Fruit fly (Drosophila melanogaster) whole organism, embryonic: ENCODE data around the gene Cralbp.

Source experiments
- Antp ChIP-seq: fragments of 200-800 bp; sonication (Bioruptor generic); optimal IDR thresholded peaks from 3 replicates; lab custom pipeline; 2016; ENCODE audit warnings: missing biosample characterization, missing genetic modification characterization
- Asciz ChIP-seq: fragments of 200-800 bp; sonication (Bioruptor generic); optimal IDR thresholded peaks from 2 replicates; lab custom pipeline; 2017; ENCODE audit warnings: missing biosample characterization, mild to moderate bottlenecking, missing genetic modification characterization, missing genetic modification reagents
- Atf-2 ChIP-seq: fragments of 200-800 bp; sonication (Bioruptor generic); optimal IDR thresholded peaks from 2 replicates; lab custom pipeline; 2016; ENCODE audit warnings: missing biosample characterization, missing genetic modification characterization
- Atf6 ChIP-seq: fragments of 200-800 bp; sonication (Bioruptor generic); IDR thresholded peaks from 2 replicates; pipeline ENCODE4 v1.3.6; 2022; ENCODE audit warnings: missing biosample characterization, missing genetic modification characterization
- BtbVII ChIP-seq: fragments of 200-800 bp; sonication (Bioruptor generic); optimal IDR thresholded peaks from 3 replicates; lab custom pipeline; 2017; ENCODE audit warnings: missing biosample characterization, mild to moderate bottlenecking, missing genetic modification characterization
- CG10366 ChIP-seq: fragments of 200-800 bp; sonication (Bioruptor generic); IDR thresholded peaks from 2 replicates; pipeline ENCODE4 v1.3.6; 2022; ENCODE audit warnings: missing biosample characterization, missing genetic modification characterization
- CG10565 ChIP-seq: fragments of 200-800 bp; sonication (Bioruptor generic); optimal IDR thresholded peaks from 3 replicates; lab custom pipeline; 2016; ENCODE audit warnings: missing biosample characterization, mild to moderate bottlenecking, missing genetic modification characterization
- CG11504 ChIP-seq: fragments of 200-800 bp; sonication (Bioruptor generic); optimal IDR thresholded peaks from 3 replicates; lab custom pipeline; 2019; ENCODE audit warnings: missing biosample characterization, mild to moderate bottlenecking, missing genetic modification characterization, moderate library complexity
- CG12071 ChIP-seq: fragments of 200-800 bp; sonication (Bioruptor generic); optimal IDR thresholded peaks from 3 replicates; lab custom pipeline; 2018; ENCODE audit warnings: missing biosample characterization, mild to moderate bottlenecking, missing genetic modification characterization
- CG12155 ChIP-seq: fragments of 200-800 bp; sonication (Bioruptor generic); optimal IDR thresholded peaks from 3 replicates; lab custom pipeline; 2016; ENCODE audit warnings: missing biosample characterization, missing genetic modification characterization
- CG12236 ChIP-seq: fragments of 200-800 bp; sonication (Bioruptor generic); optimal IDR thresholded peaks from 2 replicates; lab custom pipeline; 2016; ENCODE audit warnings: missing biosample characterization, missing genetic modification characterization
- CG13624 ChIP-seq: fragments of 200-800 bp; sonication (Bioruptor generic); optimal IDR thresholded peaks from 2 replicates; lab custom pipeline; 2016; ENCODE audit warnings: missing biosample characterization, missing genetic modification characterization
- CG14667 ChIP-seq: fragments of 200-800 bp; sonication (Bioruptor generic); IDR thresholded peaks from 2 replicates; pipeline ENCODE4 v1.3.6; 2022; ENCODE audit warnings: missing biosample characterization, missing genetic modification characterization
- CG14860 ChIP-seq: fragments of 200-800 bp; sonication (Bioruptor generic); IDR thresholded peaks from 3 replicates; pipeline ENCODE4 v1.3.6; 2022; ENCODE audit warnings: missing biosample characterization, missing genetic modification characterization; ENCODE audit not compliant: partially characterized antibody
- CG16779 ChIP-seq: fragments of 200-800 bp; sonication (Bioruptor generic); IDR thresholded peaks from 2 replicates; pipeline ENCODE4 v1.3.6; 2022; ENCODE audit warnings: missing biosample characterization, missing genetic modification characterization
- CG16863 ChIP-seq: fragments of 200-800 bp; sonication (Bioruptor generic); optimal IDR thresholded peaks from 3 replicates; lab custom pipeline; 2016; ENCODE audit warnings: missing biosample characterization, missing genetic modification characterization
- CG17802 ChIP-seq: fragments of 200-800 bp; sonication (Bioruptor generic); optimal IDR thresholded peaks from 2 replicates; lab custom pipeline; 2018; ENCODE audit warnings: missing biosample characterization, mild to moderate bottlenecking, missing genetic modification characterization, moderate library complexity
- CG18764 ChIP-seq: fragments of 200-800 bp; sonication (Bioruptor generic); optimal IDR thresholded peaks from 3 replicates; lab custom pipeline; 2016; ENCODE audit warnings: missing biosample characterization, missing genetic modification characterization
- CG2875 ChIP-seq: fragments of 200-800 bp; sonication (Bioruptor generic); optimal IDR thresholded peaks from 2 replicates; lab custom pipeline; 2017; ENCODE audit warnings: missing biosample characterization, mild to moderate bottlenecking, missing genetic modification characterization, missing genetic modification reagents
- CG4730 ChIP-seq: fragments of 200-800 bp; sonication (Bioruptor generic); IDR thresholded peaks from 2 replicates; pipeline ENCODE4 v1.3.6; 2022; ENCODE audit warnings: missing biosample characterization, missing genetic modification characterization
- CG7786 ChIP-seq: fragments of 200-800 bp; sonication (Bioruptor generic); optimal IDR thresholded peaks from 2 replicates; lab custom pipeline; 2016; ENCODE audit warnings: missing biosample characterization, missing genetic modification characterization
- CG9437 ChIP-seq: fragments of 200-800 bp; sonication (Bioruptor generic); optimal IDR thresholded peaks from 2 replicates; lab custom pipeline; 2018; ENCODE audit warnings: missing biosample characterization, mild to moderate bottlenecking, missing genetic modification characterization
- Camta ChIP-seq: fragments of 200-800 bp; sonication (Bioruptor generic); optimal IDR thresholded peaks from 2 replicates; lab custom pipeline; 2016; ENCODE audit warnings: missing biosample characterization, missing genetic modification characterization
- Dip3 ChIP-seq: fragments of 200-800 bp; sonication (Bioruptor generic); optimal IDR thresholded peaks from 3 replicates; lab custom pipeline; 2016; ENCODE audit warnings: missing biosample characterization, missing genetic modification characterization
- HmgD ChIP-seq: fragments of 200-800 bp; sonication (Bioruptor generic); optimal IDR thresholded peaks from 3 replicates; lab custom pipeline; 2016; ENCODE audit warnings: missing biosample characterization, missing genetic modification characterization
- Mrtf ChIP-seq: fragments of 200-800 bp; sonication (Bioruptor generic); IDR thresholded peaks from 3 replicates; pipeline ENCODE4 v1.3.6; 2022; ENCODE audit warnings: missing biosample characterization, missing genetic modification characterization
- Oli ChIP-seq: fragments of 200-800 bp; sonication (Bioruptor generic); optimal IDR thresholded peaks from 2 replicates; lab custom pipeline; 2018; ENCODE audit warnings: missing biosample characterization, mild to moderate bottlenecking, missing genetic modification characterization, moderate library complexity
- Sox100B ChIP-seq: fragments of 200-800 bp; sonication (Bioruptor generic); optimal IDR thresholded peaks from 3 replicates; lab custom pipeline; 2018; ENCODE audit warnings: missing biosample characterization, mild to moderate bottlenecking, missing genetic modification characterization
- Sry-δ ChIP-seq: fragments of 200-800 bp; sonication (Bioruptor generic); optimal IDR thresholded peaks from 2 replicates; lab custom pipeline; 2016; ENCODE audit warnings: missing biosample characterization, missing genetic modification characterization
- Ssrp ChIP-seq: fragments of 200-800 bp; sonication (Bioruptor generic); optimal IDR thresholded peaks from 2 replicates; lab custom pipeline; 2018; ENCODE audit warnings: missing biosample characterization, mild to moderate bottlenecking, missing genetic modification characterization, moderate library complexity
- btn ChIP-seq: fragments of 200-800 bp; sonication (Bioruptor generic); optimal IDR thresholded peaks from 2 replicates; lab custom pipeline; 2016; ENCODE audit warnings: missing biosample characterization, missing genetic modification characterization
- cwo ChIP-seq: fragments of 200-800 bp; sonication (Bioruptor generic); optimal IDR thresholded peaks from 3 replicates; lab custom pipeline; 2017; ENCODE audit warnings: missing biosample characterization, missing genetic modification characterization, mild to moderate bottlenecking, moderate library complexity, missing genetic modification reagents
- da ChIP-seq: fragments of 200-800 bp; sonication (Bioruptor generic); optimal IDR thresholded peaks from 2 replicates; lab custom pipeline; 2016; ENCODE audit warnings: missing biosample characterization, missing genetic modification characterization
- ewg ChIP-seq: fragments of 200-800 bp; sonication (Bioruptor generic); optimal IDR thresholded peaks from 3 replicates; lab custom pipeline; 2017; ENCODE audit warnings: mild to moderate bottlenecking, missing biosample characterization, missing genetic modification reagents, missing genetic modification characterization
- gcm ChIP-seq: fragments of 200-800 bp; sonication (Bioruptor generic); optimal IDR thresholded peaks from 2 replicates; lab custom pipeline; 2019; ENCODE audit warnings: missing biosample characterization, mild to moderate bottlenecking, missing genetic modification characterization, moderate library complexity
- gem ChIP-seq: fragments of 200-800 bp; sonication (Bioruptor generic); optimal IDR thresholded peaks from 2 replicates; lab custom pipeline; 2019; ENCODE audit warnings: missing biosample characterization, mild to moderate bottlenecking, missing genetic modification characterization, moderate library complexity
- ham ChIP-seq: fragments of 200-800 bp; sonication (Bioruptor generic); IDR thresholded peaks from 2 replicates; pipeline ENCODE4 v1.3.6; 2022; ENCODE audit warnings: missing biosample characterization, missing genetic modification characterization
- lilli ChIP-seq: fragments of 200-800 bp; sonication (Bioruptor generic); optimal IDR thresholded peaks from 3 replicates; lab custom pipeline; 2016; ENCODE audit warnings: missing biosample characterization, missing genetic modification characterization
- mam ChIP-seq: fragments of 200-800 bp; sonication (Bioruptor generic); optimal IDR thresholded peaks from 3 replicates; lab custom pipeline; 2016; ENCODE audit warnings: missing biosample characterization, missing genetic modification characterization
- nmo ChIP-seq: fragments of 200-800 bp; sonication (Bioruptor generic); optimal IDR thresholded peaks from 2 replicates; lab custom pipeline; 2018; ENCODE audit warnings: missing biosample characterization, mild to moderate bottlenecking, missing genetic modification characterization, moderate library complexity
- prd ChIP-seq, 3 experiments: fragments of >200 bp in 2 of 3; fragments of 200-800 bp in 1 of 3; sonication (Bioruptor generic) in 1 of 3; optimal IDR thresholded peaks in 2 of 3; IDR thresholded peaks in 1 of 3; 2 replicates in 2 of 3; 3 replicates in 1 of 3; pipeline versions ENCODE4 v1.3.6 to Lab custom; 2017 to 2022; ENCODE audit warnings: missing biosample characterization in 1 of 3, missing genetic modification characterization in 1 of 3
- psq ChIP-seq: fragments of 200-800 bp; sonication (Bioruptor generic); optimal IDR thresholded peaks from 2 replicates; lab custom pipeline; 2017; ENCODE audit warnings: missing biosample characterization, missing genetic modification characterization
- sd ChIP-seq: fragments of 200-800 bp; sonication (Bioruptor generic); optimal IDR thresholded peaks from 3 replicates; lab custom pipeline; 2018; ENCODE audit warnings: missing biosample characterization, mild to moderate bottlenecking, missing genetic modification characterization, moderate library complexity
- sima ChIP-seq: fragments of 200-800 bp; sonication (Bioruptor generic); optimal IDR thresholded peaks from 2 replicates; lab custom pipeline; 2016; ENCODE audit warnings: missing biosample characterization, missing genetic modification characterization
- sr ChIP-seq: fragments of 200-800 bp; sonication (Bioruptor generic); IDR thresholded peaks from 3 replicates; pipeline ENCODE4 v1.3.6; 2022; ENCODE audit warnings: missing biosample characterization, missing genetic modification characterization
- tna ChIP-seq: fragments of 200-800 bp; sonication (Bioruptor generic); IDR thresholded peaks from 2 replicates; pipeline ENCODE4 v1.3.6; 2022; ENCODE audit warnings: missing biosample characterization, missing genetic modification characterization; ENCODE audit not compliant: partially characterized antibody
- unc-4 ChIP-seq: fragments of 200-800 bp; sonication (Bioruptor generic); IDR thresholded peaks from 2 replicates; pipeline ENCODE4 v1.3.6; 2022; ENCODE audit warnings: missing biosample characterization, missing genetic modification characterization; ENCODE audit not compliant: partially characterized antibody
- vfl ChIP-seq: fragments of 200-800 bp; sonication (Bioruptor generic); optimal IDR thresholded peaks from 2 replicates; lab custom pipeline; 2016; ENCODE audit warnings: missing biosample characterization, missing genetic modification characterization
- wdn ChIP-seq: fragments of 200-800 bp; sonication (Bioruptor generic); IDR thresholded peaks from 2 replicates; pipeline ENCODE4 v1.3.6; 2022; ENCODE audit warnings: missing biosample characterization, missing genetic modification characterization

Gene Cralbp

DNA sequence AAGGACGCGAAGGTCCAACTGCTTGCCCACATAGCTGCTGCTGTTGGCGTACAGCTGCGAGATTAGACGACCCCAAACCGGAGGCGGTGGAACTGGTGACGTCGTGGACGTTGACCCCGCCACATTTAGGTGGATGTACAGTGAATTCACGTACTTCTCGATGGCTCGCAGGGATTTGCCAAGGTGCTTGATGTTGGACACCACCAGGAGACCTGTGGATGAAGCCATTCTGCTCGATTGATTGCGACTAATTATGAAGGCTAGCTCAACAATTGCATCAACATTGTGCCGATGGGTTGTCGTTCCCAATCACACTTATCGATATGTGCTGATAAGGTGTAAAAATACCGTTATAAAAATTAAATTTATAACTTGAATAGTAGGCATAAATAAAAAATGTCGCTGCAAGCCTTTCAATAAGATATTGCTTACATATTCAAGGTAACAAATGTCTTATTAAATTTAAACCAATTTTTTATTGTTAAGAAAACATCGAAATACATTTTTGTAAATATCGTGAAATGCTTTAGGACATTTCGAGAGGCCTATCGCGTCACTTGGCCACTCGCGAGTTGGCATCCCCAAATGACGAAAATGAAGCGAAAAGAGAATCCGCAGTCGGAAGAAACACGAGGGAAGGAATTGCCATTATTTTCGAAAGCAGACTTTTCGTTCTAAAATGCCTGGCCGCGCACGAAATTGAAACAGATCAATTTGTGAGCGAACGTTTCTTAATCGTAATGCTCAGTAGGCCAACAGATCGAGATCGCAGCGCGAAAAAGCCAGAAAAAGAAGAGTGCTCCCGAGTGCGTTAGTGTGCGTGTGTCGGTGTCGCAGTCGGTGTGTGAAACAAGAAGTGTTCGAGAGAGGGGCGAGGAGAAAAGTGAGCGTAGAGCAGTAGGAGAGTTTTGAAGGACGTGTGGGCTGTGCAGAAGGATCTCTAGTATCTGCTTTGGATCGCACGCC lies 17.7 kb downstream of the Cralbp start, which contains the start of the genes Ppat-Dpck and scny (continued):
- TF ChIP-seq Asciz (GFP tag; lab: Kevin White, UChicago) (no peak), CG2875 (GFP tag; lab: Kevin White, UChicago) (no peak), tna (GFP tag; lab: Robert Waterston, UW) (peak; percentile 60), sima (GFP tag; lab: Kevin White, UChicago) (no peak), Camta (GFP tag; lab: Kevin White, UChicago) (no peak), Mrtf (GFP tag; lab: Robert Waterston, UW) (no peak), CG16779 (GFP tag; lab: Robert Waterston, UW) (no peak), gem (tag; lab: Kevin White, UChicago) (no peak), mam (GFP tag; lab: Kevin White, UChicago) (peak; percentile 12), CG14860 (GFP tag; lab: Robert Waterston, UW) (peak; percentile 82), Sry-δ (GFP tag; lab: Kevin White, UChicago) (peak; percentile 82), psq (GFP tag; lab: Kevin White, UChicago) (peak; percentile 99), Dip3 (GFP tag; lab: Kevin White, UChicago) (no peak), CG4730 (GFP tag; lab: Robert Waterston, UW) (no peak), Oli (tag; lab: Kevin White, UChicago) (no peak), CG12236 (GFP tag; lab: Kevin White, UChicago) (no peak), Ssrp (tag; lab: Kevin White, UChicago) (no peak), Atf6 (GFP tag; lab: Robert Waterston, UW) (no peak), CG7786 (GFP tag; lab: Kevin White, UChicago) (no peak), sd (tag; lab: Kevin White, UChicago) (no peak), CG10366 (no peak), CG13624 (GFP tag; lab: Kevin White, UChicago) (peak; percentile 18), unc-4 (peak; percentile 97), gcm (GFP tag; lab: Kevin White, UChicago) (no peak), lilli (peak; percentile 7), Antp (GFP tag; lab: Kevin White, UChicago) (no peak), wdn (GFP tag; lab: Robert Waterston, UW) (no peak), CG9437 (GFP tag; lab: Kevin White, UChicago) (no peak), Atf-2 (GFP tag; lab: Kevin White, UChicago) (no peak), CG14667 (GFP tag; lab: Robert Waterston, UW) (no peak), CG12155 (GFP tag; lab: Kevin White, UChicago) (peak; percentile 16), da (GFP tag; lab: Kevin White, UChicago) (no peak), sr (no peak), CG11504 (tag; lab: Kevin White, UChicago) (no peak), CG10565 (GFP tag; lab: Kevin White, UChicago) (no peak), cwo (GFP tag; lab: Kevin White, UChicago) (no peak), HmgD (GFP tag; lab: Kevin White, UChicago) (peak; percentile 5), ham (GFP tag; lab: Robert Waterston, UW) (no peak), btn (GFP tag; lab: Kevin White, UChicago) (no peak), CG18764 (no peak), ewg (no peak), nmo (GFP tag; lab: Kevin White, UChicago) (peak; percentile 68), Sox100B (GFP tag; lab: Kevin White, UChicago) (no peak), CG16863 (no peak), vfl (peak; percentile 44), CG12071 (GFP tag; lab: Kevin White, UChicago) (no peak), prd (optimal IDR thresholded peaks at IDR 0.05; lab: Kevin White, UChicago) (no peak), prd (GFP tag; IDR thresholded peaks at IDR 0.05; lab: Robert Waterston, UW) (no peak), CG17802 (tag; lab: Kevin White, UChicago) (no peak), BtbVII (GFP tag; lab: Kevin White, UChicago) (no peak)
